Worm (Caenorhabditis elegans) whole organism, dauer: Measurements from ENCODE around the gene Y41G9A.6.

Experiments used
- unc-62 ChIP-seq: sonication (generic microtip); optimal IDR thresholded peaks from 2 replicates; lab custom pipeline; 2017; ENCODE audit warnings: missing biosample characterization, missing genetic modification reagents, missing genetic modification characterization

The Y41G9A.6 gene

DNA sequence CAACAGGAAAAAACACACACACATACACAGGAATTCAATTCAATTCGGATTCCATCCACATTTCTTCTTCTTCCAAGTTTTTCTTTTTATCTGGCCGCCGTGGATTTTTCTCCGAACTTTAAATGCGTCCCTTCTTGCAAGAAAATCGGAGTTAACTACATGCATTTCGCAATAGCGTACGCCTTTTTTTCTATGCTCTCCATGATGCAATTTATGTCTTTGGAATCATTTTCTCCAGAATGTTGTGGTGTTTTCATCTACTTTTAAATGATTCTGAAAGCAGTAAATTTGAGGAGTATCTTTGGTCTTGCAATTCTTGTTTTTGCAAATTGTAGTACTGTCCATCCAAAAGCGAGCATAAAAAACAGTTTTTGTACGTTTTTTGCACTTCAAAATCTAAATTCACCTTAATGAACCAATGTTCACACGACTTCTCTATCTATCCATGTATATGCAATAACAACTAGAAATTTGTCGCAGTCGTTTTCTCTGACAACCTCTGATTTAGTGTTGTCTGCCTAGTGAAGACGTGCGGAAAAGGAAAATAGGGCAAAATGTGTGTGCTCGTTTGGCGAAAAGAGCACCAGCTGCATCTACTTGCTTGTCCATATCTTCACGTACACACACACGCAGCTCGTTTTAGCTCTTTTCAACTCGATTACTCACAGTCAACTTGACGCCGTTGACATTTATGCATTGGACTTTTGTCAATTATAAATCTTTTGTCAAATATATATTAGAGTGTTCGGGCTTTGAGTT, 18.9 kb upstream of the Y41G9A.6 start:
- TF ChIP-seq unc-62 (GFP tag; lab: Kevin White, UChicago), result no peak

DNA sequence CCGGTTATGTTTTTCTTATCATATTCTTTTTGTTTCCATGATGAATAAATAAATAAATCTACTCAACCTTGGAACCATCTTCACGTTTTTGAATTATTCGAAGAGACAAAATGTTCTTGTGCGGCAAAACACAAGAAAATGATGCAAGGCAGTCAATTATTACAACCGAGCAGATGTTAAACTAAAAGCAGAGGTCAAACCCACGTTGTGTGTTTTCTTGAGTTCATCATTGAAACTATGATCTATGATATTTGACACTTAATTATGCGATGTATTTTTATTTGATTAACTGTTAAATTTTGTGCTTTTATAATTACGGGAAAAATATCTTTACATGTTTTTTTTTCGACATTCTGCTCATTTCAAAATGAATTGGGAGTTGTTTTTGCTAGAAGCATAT, 17.9 kb upstream of the Y41G9A.6 start:
- TF ChIP-seq unc-62 (GFP tag; lab: Kevin White, UChicago), result no peak

DNA sequence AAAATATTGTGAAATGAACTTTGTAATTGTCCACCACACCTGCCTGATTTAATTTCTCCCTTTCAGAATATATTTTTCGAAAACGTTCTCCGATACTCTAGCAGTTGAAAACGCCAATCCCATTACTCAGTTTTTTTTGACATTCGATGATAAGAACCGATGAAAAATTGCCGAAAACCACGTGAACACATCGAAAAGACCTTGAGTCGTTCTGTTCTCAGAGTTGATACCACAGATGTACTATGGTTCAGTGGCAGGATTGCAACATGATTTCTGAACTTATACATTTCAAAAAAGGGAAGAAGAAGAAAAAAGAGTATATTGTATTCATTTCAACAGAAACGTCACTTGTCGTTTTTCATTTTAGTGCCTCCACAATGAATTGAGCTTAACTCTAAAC, 16.4 kb upstream of the Y41G9A.6 start:
- TF ChIP-seq unc-62 (GFP tag; lab: Kevin White, UChicago), result no peak

DNA sequence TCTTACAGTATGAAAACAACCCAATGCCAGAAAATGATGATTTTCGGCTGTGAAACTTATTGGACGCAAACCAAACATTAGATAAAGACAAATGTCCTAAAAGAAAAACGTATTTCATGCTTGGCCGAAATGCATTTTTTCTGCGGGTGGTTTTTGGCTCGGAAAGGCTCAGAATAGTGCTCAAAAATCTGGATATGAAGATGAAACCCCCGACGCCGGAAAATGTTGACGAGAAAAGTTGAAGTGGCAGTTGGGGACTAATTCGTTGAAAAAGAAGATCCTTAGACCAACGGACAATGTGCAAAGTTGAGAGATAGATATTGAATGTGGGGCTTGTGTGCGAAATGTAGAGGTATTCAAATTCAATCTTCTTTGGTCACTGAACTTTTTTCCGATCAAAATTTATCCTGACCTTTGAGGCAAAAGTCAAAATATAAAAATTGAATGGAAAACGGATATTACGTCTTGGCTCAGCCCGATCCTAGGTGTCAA, 14.9 kb upstream of the Y41G9A.6 start, which contains the start of gene flp-18:
flp-18 (minus strand) TSS at position 51 of the 492 bp plus-strand sequence.
- no peak for TF ChIP-seq unc-62 (GFP tag; lab: Kevin White, UChicago)

DNA sequence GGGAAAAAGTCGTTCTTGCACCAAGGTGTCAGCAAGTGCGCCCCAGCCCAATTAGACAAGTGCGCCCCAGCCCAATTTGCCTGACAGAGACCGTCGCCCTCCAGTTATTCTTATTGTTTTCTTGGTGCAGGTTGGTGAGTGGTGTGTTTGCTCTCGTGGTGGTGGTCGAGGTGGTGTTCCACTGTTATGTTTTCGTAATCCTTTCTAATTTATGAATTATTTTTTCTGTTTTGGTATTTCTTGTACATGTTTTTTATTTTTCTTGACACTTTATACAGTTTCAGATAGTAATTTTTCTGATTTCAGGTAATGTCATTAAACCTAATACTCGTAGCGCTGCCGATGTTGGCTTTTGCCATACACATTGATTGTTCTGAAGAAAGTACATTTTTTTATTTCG, 5.6 kb upstream of the Y41G9A.6 start, which contains the start of gene Y48D7A.1:
Y48D7A.1 (plus strand) TSS at position 301 of the 400 bp plus-strand sequence.
- TF ChIP-seq unc-62 (GFP tag; lab: Kevin White, UChicago), result no peak

DNA sequence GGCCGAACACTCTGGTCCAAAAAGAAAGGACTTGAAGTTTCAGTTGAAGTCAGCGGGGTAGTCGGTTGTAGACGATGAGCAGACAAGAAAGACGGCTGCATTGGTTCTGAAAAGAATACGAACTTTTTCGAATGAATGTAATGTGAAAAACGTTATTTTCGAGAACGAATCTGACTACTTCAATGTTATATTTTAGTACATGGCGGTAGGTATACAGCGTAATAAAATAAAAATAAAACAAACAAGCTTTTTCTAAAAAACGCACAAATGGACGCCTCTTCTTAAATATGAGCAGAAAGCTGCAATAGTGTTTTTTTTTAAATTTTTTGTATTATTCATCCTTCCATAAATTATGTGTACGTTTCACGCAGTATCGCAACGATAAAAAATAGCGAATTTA, 4.0 kb downstream of the Y41G9A.6 start, which contains the start of gene Y41G9A.17:
Y41G9A.17 (minus strand) TSS at position 101 of the 400 bp plus-strand sequence.
- no peak for TF ChIP-seq unc-62 (GFP tag; lab: Kevin White, UChicago)

DNA sequence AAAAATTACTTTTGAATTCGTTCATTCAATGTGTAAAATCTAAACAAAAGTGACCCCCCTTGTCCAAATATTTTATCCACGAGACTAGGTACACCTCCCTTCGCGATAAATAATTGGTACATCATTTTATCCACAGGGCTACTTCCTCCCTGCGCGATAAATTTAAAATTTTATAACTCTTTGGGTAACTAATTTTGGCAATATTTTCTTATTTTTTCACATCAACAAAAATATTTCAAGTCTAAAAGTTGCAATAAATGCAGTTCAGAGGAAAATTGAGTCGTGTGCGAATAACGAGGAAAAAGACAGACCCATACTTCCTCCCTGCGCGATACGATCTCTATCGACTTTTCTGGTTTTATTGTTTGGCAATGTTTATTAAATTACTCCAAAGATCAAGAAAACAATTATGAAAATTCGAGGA, 6.6 kb downstream of the Y41G9A.6 start:
- peak; percentile 73 for TF ChIP-seq unc-62 (GFP tag; lab: Kevin White, UChicago)

DNA sequence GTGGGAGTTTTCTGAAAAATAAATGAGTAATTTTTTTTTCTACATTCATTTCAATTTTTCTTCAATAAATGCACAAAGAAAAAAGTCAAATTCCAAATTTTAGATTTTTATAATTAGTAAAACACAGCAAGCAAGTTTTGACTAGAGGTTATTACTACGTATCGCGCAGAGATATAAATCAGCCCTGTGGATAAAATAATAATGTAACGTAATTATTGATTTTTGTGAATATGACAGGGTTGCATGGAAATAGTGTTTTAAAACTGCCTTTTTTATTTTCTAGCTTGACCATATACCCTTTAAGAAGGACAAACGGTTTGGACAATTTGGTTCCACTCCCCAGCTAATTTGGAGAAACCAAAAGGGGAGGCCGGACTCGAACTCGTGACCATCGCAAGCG, 7.3 kb downstream of the Y41G9A.6 start:
- no peak for TF ChIP-seq unc-62 (GFP tag; lab: Kevin White, UChicago)

DNA sequence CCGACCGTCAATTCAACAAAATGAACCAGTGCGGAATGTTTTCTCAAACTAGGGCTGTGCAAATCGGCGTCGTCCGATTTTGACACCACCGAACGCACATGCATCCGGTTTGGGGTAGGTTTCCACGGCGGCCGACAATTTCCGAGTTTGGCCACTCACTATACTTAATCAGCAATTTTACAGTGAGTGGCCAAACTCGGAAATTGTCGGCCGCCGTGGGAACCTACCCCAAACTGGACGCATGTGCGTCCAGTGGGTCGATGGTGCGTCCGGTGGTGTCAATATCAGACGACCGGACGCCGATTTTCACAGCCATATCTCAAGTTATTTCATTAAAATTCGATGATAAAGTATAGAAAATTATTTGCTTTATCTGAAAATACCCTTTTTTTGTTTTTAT, 13.5 kb downstream of the Y41G9A.6 start:
- TF ChIP-seq unc-62 (GFP tag; lab: Kevin White, UChicago), result no peak

DNA sequence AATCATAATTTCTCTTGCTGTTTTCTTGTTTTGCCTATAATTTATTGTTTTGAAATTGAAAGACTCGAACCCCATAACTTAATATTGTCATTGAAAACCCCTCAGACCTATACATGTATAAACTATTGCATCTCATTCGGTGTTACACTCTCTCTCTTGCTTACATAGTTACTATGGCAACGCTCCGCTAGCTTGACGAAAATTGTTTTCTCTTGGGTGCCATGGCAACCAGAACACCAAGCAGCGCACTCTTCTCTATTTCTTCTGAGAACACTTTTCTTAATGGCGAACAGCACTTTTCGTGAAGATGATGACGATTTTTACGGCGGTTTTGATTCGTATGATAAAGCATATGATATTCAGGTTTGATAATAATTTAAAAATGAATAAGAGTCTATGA, 19.6 kb downstream of the Y41G9A.6 start, which contains the start of gene osm-5:
osm-5 (plus strand) TSS at position 268 of the 400 bp plus-strand sequence.
- no peak for TF ChIP-seq unc-62 (GFP tag; lab: Kevin White, UChicago)

DNA sequence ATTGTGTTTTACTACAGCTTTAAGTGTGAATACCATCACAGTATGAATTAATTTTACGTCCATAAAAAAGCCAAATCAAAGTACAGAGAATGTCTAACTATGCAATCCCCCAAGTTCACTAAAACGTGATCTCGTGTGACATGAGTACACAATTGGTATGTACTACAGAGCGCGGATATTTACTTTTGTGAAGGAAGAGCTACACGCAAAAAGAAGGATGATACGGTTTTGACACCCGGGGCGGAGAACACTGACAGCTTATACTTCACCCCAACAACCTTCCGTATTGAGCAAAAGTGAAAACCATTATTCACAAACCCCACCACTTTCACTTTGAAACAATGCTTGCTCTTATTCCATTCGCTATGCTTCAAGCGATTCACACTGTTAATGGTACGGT, 21.9 kb downstream of the Y41G9A.6 start, which contains the start of gene nspg-5:
nspg-5 (plus strand) TSS at position 301 of the 400 bp plus-strand sequence.
- no peak for TF ChIP-seq unc-62 (GFP tag; lab: Kevin White, UChicago)

DNA sequence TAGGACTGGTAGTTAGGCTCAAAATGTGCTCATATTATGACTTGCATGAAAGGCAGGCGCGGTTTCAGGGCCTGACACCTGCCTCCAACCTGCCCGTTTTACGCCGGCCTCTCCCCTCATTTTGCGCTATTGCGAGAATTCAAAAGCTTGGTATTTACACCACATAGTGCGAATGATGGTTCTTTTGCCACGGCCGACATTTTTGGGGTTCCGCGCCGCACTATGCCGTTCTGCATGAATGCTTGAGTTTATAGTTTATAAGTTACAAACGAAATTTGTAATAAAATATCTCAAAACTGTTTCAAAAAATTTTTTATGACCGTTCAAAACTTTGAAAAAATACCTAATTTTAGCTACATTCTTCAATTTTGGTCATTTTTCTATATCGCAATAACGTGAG, 25.5 kb downstream of the Y41G9A.6 start:
- no peak for TF ChIP-seq unc-62 (GFP tag; lab: Kevin White, UChicago)

DNA sequence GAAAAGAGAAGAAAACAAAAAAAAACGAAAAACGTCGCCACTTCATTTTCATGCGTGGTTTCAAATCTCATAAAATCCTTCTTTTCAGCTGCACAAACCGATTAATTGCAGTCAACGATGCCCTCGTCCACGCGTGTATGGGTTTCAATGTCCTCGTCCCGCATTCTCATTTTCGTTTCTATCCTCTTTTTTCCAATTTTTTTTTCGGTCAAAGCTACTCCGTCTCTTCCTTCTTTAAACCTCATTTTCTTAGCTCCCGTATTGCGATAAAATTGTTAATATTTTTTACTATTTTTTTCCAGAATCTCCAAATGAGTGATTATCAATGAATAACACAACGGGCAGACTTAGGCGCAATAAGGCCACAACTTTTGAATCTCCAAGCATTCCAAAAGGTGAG, 27.5 kb downstream of the Y41G9A.6 start, which contains the start of gene aakg-3:
aakg-3 (plus strand) TSS at position 301 of the 400 bp plus-strand sequence.
- TF ChIP-seq unc-62 (GFP tag; lab: Kevin White, UChicago), result no peak

DNA sequence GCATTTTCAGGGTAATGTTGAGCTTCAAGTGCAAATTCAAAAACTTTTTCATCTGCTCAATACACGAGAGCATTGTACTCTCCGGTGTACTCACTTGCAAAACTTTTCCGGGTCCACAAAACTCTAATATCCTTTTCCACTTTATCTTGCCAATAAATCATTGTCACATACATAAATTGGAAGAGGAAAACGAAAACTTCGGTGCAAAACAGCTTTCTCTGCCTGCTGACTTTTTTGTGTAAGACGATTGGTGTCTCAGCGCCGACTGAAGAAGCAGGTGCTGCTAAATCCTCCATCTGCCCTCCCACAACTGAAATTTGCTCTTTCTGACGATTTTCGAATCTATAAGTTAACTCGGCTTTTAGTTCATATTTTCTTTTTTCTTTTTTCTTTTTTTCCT, 28.2 kb downstream of the Y41G9A.6 start:
- TF ChIP-seq unc-62 (GFP tag; lab: Kevin White, UChicago), result no peak

DNA sequence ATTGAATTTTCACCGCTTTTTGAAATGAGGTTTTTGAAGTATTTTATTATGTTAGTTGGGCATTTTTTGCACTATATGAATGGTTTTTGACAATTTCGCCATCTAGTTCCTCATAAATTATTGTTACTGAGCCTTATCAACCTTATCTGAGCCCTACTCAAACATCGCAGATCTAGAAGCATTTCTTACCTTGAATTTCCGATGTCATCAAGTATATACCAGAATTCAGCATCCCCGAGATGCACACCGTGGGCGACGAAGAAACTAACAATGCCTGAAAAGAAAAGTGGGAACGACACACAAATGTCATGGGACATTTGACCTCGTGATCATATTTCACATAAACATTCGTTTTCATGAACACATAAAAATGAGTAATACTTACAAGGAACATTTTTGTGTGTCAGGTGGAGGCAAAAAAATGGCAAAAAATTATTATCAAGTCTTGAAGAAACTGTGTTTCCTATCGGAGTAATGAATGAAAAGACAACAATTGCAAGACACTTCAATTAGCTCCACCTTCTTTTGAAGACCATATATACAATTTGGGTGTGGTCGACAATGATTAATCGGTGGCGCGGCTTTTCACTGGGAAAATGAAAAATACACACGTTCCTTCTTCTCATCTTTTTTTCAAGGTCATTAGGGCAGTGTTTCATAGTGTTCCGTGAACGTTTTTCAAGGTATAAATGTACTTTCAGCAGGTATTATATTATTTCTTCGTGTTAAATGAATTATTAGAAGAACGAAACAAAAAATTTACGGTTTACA, 31.1 kb downstream of the Y41G9A.6 start:
- TF ChIP-seq unc-62 (GFP tag; lab: Kevin White, UChicago), result no peak

DNA sequence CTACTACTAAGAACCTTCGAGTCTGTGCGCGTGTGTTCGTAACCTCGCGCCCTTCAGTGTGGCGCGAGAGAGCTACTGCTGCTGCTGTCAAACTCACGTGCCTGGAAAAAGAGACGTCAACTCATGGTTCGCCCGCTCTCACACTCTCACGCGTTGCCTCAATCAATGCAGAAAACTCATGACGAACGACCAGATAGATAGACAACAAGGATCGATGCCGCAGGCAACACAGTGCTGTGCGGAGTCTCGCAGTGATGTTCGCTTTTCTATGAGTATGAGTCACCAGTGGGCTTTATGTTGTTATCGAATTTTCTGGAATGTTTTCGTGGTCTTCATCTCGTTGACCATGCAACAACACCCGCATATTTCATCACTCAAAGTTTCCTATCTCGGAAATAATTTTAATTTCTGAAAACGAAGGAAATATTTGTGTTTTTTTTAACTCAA, 32.0 kb downstream of the Y41G9A.6 start:
- no peak for TF ChIP-seq unc-62 (GFP tag; lab: Kevin White, UChicago)
